Worm (Caenorhabditis elegans): ENCODE results near the gene zig-12.
A peak's percentile ranks its signal among the peaks of the same experiment; 100 is the strongest.

The zig-12 gene

ce11 chrX:8754285-8754795 lies 9.4 kb upstream of the zig-12 start:
- TF ChIP-seq sdc-2 (tag; optimal IDR thresholded peaks at IDR 0.05) = no peak
- no peak for TF ChIP-seq ceh-30 (tag; optimal IDR thresholded peaks at IDR 0.05)
- no peak for TF ChIP-seq ceh-48 (tag; optimal IDR thresholded peaks at IDR 0.05)
- TF ChIP-seq pat-9 (tag; optimal IDR thresholded peaks at IDR 0.05) = no peak
- TF ChIP-seq unc-86 (tag; optimal IDR thresholded peaks at IDR 0.05) = no peak
- TF ChIP-seq hlh-8 (tag; optimal IDR thresholded peaks at IDR 0.05) = no peak
- TF ChIP-seq fkh-6 (tag; optimal IDR thresholded peaks at IDR 0.05) = no peak
- TF ChIP-seq dmd-4 (tag; optimal IDR thresholded peaks at IDR 0.05; ENCODE audit: borderline replicate concordance) = no peak

DNA sequence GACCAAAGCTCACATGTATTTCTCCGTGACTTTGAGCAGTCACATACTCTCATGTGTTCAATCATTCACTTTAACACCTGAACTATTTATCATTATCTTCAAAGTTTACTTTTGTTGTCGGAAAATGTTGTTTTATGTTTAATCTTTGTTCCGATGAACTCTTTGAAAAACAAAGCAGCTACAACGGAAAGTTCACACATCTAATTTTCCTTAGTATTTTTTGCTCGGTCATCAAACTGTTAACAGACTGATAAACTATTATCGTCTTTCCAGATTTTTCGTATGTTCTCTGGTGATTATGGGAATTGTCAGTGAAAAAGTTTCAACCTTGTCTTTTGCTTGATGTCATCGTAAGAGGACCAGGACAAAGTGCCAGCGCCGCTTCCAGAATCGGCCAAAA lies 7.7 kb upstream of the zig-12 start:
- TF ChIP-seq fax-1 (tag; optimal IDR thresholded peaks at IDR 0.05) (no peak), Y22D7AL.16 (tag; optimal IDR thresholded peaks at IDR 0.05) (no peak), rnt-1 (tag; optimal IDR thresholded peaks at IDR 0.05) (no peak), ceh-48 (tag; optimal IDR thresholded peaks at IDR 0.05) (no peak), zip-5 (tag; optimal IDR thresholded peaks at IDR 0.05) (no peak), pha-4 (tag; optimal IDR thresholded peaks at IDR 0.05) (no peak), C38D4.7 (GFP tag; optimal IDR thresholded peaks at IDR 0.05) (no peak), tbx-2 (tag; optimal IDR thresholded peaks at IDR 0.05) (no peak), ztf-16 (tag; optimal IDR thresholded peaks at IDR 0.05) (no peak), pha-2 (tag; optimal IDR thresholded peaks at IDR 0.05) (no peak), pax-1 (tag; optimal IDR thresholded peaks at IDR 0.05) (no peak)

DNA sequence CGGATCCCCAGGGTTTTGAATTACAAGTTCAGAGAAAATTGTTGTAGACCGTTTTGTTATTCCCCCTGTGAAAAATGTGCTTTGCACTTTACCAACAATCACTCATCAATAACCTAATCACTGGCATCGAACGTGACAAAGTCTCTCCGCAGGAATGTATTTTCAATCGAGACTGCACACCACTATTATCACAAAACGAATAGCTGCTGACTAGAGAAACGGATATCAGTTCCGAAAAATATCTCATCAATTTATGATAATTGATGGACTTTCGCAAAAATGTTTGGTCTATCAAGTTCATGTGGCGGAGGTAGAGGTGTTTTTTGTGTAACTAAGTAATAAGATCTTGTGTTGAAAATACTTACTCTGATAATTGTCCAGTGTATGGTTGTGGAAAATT lies 2.6 kb upstream of the zig-12 start:
- TF ChIP-seq madf-2 (tag; optimal IDR thresholded peaks at IDR 0.05) = no peak
- no peak for TF ChIP-seq pat-9 (tag; optimal IDR thresholded peaks at IDR 0.05)
- TF ChIP-seq ceh-34 (tag; optimal IDR thresholded peaks at IDR 0.05) = no peak
- TF ChIP-seq ceh-48 (tag; optimal IDR thresholded peaks at IDR 0.05) = no peak

ce11 chrX:8761497-8761896 lies 2.2 kb upstream of the zig-12 start, which contains the start of gene M02D8.5:
TSS of gene M02D8.5 (minus strand) at chrX:8761597.
- TF ChIP-seq ceh-14 (tag; optimal IDR thresholded peaks at IDR 0.05) (no peak), pros-1 (tag; optimal IDR thresholded peaks at IDR 0.05) (no peak), eyg-1 (tag; optimal IDR thresholded peaks at IDR 0.05) (no peak), ceh-18 (tag; optimal IDR thresholded peaks at IDR 0.05) (no peak), lim-6 (tag; optimal IDR thresholded peaks at IDR 0.05) (no peak), F13H6.1 (tag; optimal IDR thresholded peaks at IDR 0.05) (no peak), hlh-8 (tag; optimal IDR thresholded peaks at IDR 0.05) (no peak), elt-2 (tag; optimal IDR thresholded peaks at IDR 0.05) (no peak), pag-3 (tag; optimal IDR thresholded peaks at IDR 0.05; ENCODE audit: borderline replicate concordance) (no peak), K09A11.1 (tag; optimal IDR thresholded peaks at IDR 0.05; ENCODE audit: insufficient read depth) (no peak), Y22D7AL.16 (tag; optimal IDR thresholded peaks at IDR 0.05) (no peak)

DNA sequence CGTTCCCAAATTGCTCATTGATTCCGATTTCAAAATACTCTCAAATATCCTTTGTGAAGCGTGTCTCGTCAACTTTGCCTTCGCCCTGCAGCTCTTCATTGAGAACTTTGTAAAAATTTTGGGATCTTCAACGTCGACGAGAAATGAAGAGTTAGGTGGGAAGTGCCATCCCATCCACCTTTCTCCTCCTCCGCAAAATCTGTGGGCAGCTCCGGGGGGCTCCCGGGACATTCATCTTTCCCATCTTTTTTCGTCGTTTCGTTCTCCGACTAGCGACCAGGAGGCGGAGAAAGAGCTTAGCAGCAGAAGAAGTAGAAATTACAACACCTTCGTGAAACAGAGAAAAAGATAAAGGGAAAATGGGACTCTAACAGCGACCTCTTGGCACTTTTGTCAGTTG lies 780 bp upstream of the zig-12 start:
- TF ChIP-seq unc-55 (GFP tag; optimal IDR thresholded peaks at IDR 0.05) (peak; percentile 9), ceh-18 (tag; optimal IDR thresholded peaks at IDR 0.05) (peak; percentile 58), rnt-1 (tag; optimal IDR thresholded peaks at IDR 0.05) (peak; percentile 8), odd-2 (tag; optimal IDR thresholded peaks at IDR 0.05) (no peak)

- TF ChIP-seq ceh-9 (tag; optimal IDR thresholded peaks at IDR 0.05) = no peak
- no peak for TF ChIP-seq pqm-1 (tag; optimal IDR thresholded peaks at IDR 0.05)
- no peak for TF ChIP-seq sdc-2 (tag; optimal IDR thresholded peaks at IDR 0.05)
- no peak for TF ChIP-seq C08G9.2 (tag; optimal IDR thresholded peaks at IDR 0.05)
- no peak for TF ChIP-seq tbx-7 (tag; optimal IDR thresholded peaks at IDR 0.05)
- no peak for TF ChIP-seq lim-6 (tag; optimal IDR thresholded peaks at IDR 0.05)
- no peak for TF ChIP-seq dve-1 (tag; optimal IDR thresholded peaks at IDR 0.05)
- TF ChIP-seq zip-5 (tag; optimal IDR thresholded peaks at IDR 0.05) = no peak
- TF ChIP-seq ztf-16 (tag; optimal IDR thresholded peaks at IDR 0.05) = no peak
- no peak for TF ChIP-seq F13H6.1 (tag; optimal IDR thresholded peaks at IDR 0.05)
- TF ChIP-seq hlh-15 (tag; optimal IDR thresholded peaks at IDR 0.05) = no peak
- TF ChIP-seq ceh-48 (tag; optimal IDR thresholded peaks at IDR 0.05) = no peak
- TF ChIP-seq ceh-24 (tag; optimal IDR thresholded peaks at IDR 0.05) = no peak
- TF ChIP-seq Y22D7AL.16 (tag; optimal IDR thresholded peaks at IDR 0.05) = no peak
- TF ChIP-seq eyg-1 (tag; optimal IDR thresholded peaks at IDR 0.05) = no peak
Observed at ce11 chrX:8764044-8764443, 337 bp downstream of the zig-12 start.

All from whole organism, late embryonic.